Worm (Caenorhabditis elegans) whole organism, early embryonic: ENCODE data around the gene Y1B5A.1.

Experiments used
- aly-1 ChIP-seq: sonication (generic microtip); optimal IDR thresholded peaks from 2 replicates; lab custom pipeline; 2016; ENCODE audit warnings: missing genetic modification characterization, missing compliant biosample characterization
- ama-1 ChIP-seq: fragments of 150-350 bp; optimal IDR thresholded peaks from 2 replicates; lab custom pipeline; 2014
- ceh-13 ChIP-seq: fragments of 200-800 bp; sonication (Bioruptor generic); optimal IDR thresholded peaks from 2 replicates; lab custom pipeline; 2018; ENCODE audit warnings: mild to moderate bottlenecking, missing genetic modification characterization, missing compliant biosample characterization
- ceh-36 ChIP-seq: sonication (generic microtip); optimal IDR thresholded peaks from 2 replicates; lab custom pipeline; 2016; ENCODE audit warnings: missing genetic modification characterization, inconsistent platforms, missing compliant biosample characterization
- flt-1 ChIP-seq: fragments of 200-800 bp; sonication (Bioruptor generic); IDR thresholded peaks from 2 replicates; pipeline ENCODE4 v1.3.6; 2022; ENCODE audit warnings: missing genetic modification characterization, missing compliant biosample characterization
- hmbx-1 ChIP-seq: sonication (generic microtip); optimal IDR thresholded peaks from 2 replicates; lab custom pipeline; 2016; ENCODE audit warnings: mild to moderate bottlenecking, missing genetic modification characterization, missing compliant biosample characterization
- hmg-4 ChIP-seq: fragments of 200-800 bp; sonication (Bioruptor generic); optimal IDR thresholded peaks from 2 replicates; lab custom pipeline; 2018; ENCODE audit warnings: mild to moderate bottlenecking, missing genetic modification characterization, missing compliant biosample characterization
- hnd-1 ChIP-seq: sonication (generic microtip); optimal IDR thresholded peaks from 2 replicates; lab custom pipeline; 2016; ENCODE audit warnings: missing genetic modification characterization, missing compliant biosample characterization
- sea-1 ChIP-seq: fragments of 200-800 bp; sonication (Bioruptor generic); conservative IDR thresholded peaks from 2 replicates; pipeline ENCODE4 v1.3.6; 2022; ENCODE audit warnings: missing genetic modification characterization, missing compliant biosample characterization
- tbx-11 ChIP-seq: fragments of 200-800 bp; sonication (Bioruptor generic); IDR thresholded peaks from 2 replicates; pipeline ENCODE4 v1.3.6; 2022; ENCODE audit warnings: missing genetic modification characterization, missing compliant biosample characterization
- tra-4 ChIP-seq: sonication (generic microtip); optimal IDR thresholded peaks from 2 replicates; lab custom pipeline; 2017; ENCODE audit warnings: missing genetic modification characterization, missing compliant biosample characterization

ce11 chrX:7040760-7041159 is 44.4 kb upstream of the Y1B5A.1 start:
- TF ChIP-seq ceh-36 (tag; lab: Kevin White, UChicago), result no peak
- no peak for TF ChIP-seq hmg-4 (GFP tag; lab: Kevin White, UChicago)
- no peak for TF ChIP-seq tra-4 (tag; lab: Kevin White, UChicago)
- no peak for TF ChIP-seq aly-1
- TF ChIP-seq ama-1 (lab: Kevin White, UChicago), result no peak
- no peak for TF ChIP-seq hmbx-1 (tag; lab: Kevin White, UChicago)
- no peak for TF ChIP-seq flt-1 (GFP tag; lab: Robert Waterston, UW)
- TF ChIP-seq tbx-11 (GFP tag; lab: Robert Waterston, UW), result no peak
- no peak for TF ChIP-seq sea-1
- TF ChIP-seq ceh-13 (GFP tag; lab: Kevin White, UChicago), result no peak
- TF ChIP-seq hnd-1 (tag; lab: Kevin White, UChicago), result no peak
